Worm (Caenorhabditis elegans) whole organism, midembryonic: Measurements from ENCODE around the gene srd-44.
A peak's percentile ranks its signal among the peaks of the same experiment; 100 is the strongest.

ENCODE experiments used
- T22C8.4 ChIP-seq: fragments of 200-800 bp; sonication (Bioruptor generic); IDR thresholded peaks from 2 replicates; pipeline ENCODE4 v1.3.6; 2022; ENCODE audit warnings: missing genetic modification characterization, missing compliant biosample characterization
- cog-1 ChIP-seq: sonication (generic microtip); optimal IDR thresholded peaks from 2 replicates; lab custom pipeline; 2016; ENCODE audit warnings: missing genetic modification characterization, missing compliant biosample characterization
- flt-1 ChIP-seq: fragments of 200-800 bp; sonication (Bioruptor generic); IDR thresholded peaks from 2 replicates; pipeline ENCODE4 v1.3.6; 2022; ENCODE audit warnings: missing genetic modification characterization, missing compliant biosample characterization
- klf-2 ChIP-seq: fragments of 200-800 bp; sonication (Bioruptor generic); conservative IDR thresholded peaks from 2 replicates; pipeline ENCODE4 v1.3.6; 2022; ENCODE audit warnings: missing genetic modification reagents, missing genetic modification characterization, missing compliant biosample characterization
- med-1 ChIP-seq: sonication (generic microtip); optimal IDR thresholded peaks from 2 replicates; lab custom pipeline; 2017; ENCODE audit warnings: missing genetic modification characterization, mild to moderate bottlenecking, missing compliant biosample characterization, antibody characterized with exemption, missing genetic modification reagents; ENCODE audit not compliant: insufficient read depth
- ref-1 ChIP-seq: fragments of 200-800 bp; sonication (Bioruptor generic); conservative IDR thresholded peaks from 2 replicates; pipeline ENCODE4 v1.3.6; 2022; ENCODE audit warnings: missing genetic modification reagents, missing genetic modification characterization, missing compliant biosample characterization
- tab-1 ChIP-seq: fragments of 200-800 bp; sonication (Bioruptor generic); IDR thresholded peaks from 2 replicates; pipeline ENCODE4 v1.3.6; 2022; ENCODE audit warnings: missing genetic modification characterization, missing compliant biosample characterization
- ztf-23 ChIP-seq: fragments of 200-800 bp; sonication (Bioruptor generic); IDR thresholded peaks from 2 replicates; pipeline ENCODE4 v1.3.6; 2022; ENCODE audit warnings: missing genetic modification reagents, missing genetic modification characterization, missing compliant biosample characterization
- ztf-29 ChIP-seq: fragments of 200-800 bp; sonication (Bioruptor generic); IDR thresholded peaks from 2 replicates; pipeline ENCODE4 v1.3.6; 2022; ENCODE audit warnings: missing genetic modification reagents, missing genetic modification characterization, missing compliant biosample characterization

Gene srd-44

ce11 chrX:12356581-12356980, 18.3 kb downstream of the srd-44 start, which contains the start of gene nspc-12:
TSS of gene nspc-12 (minus strand) at chrX:12356681.
- TF ChIP-seq T22C8.4 (GFP tag; lab: Robert Waterston, UW) (no peak), flt-1 (no peak), ztf-23 (GFP tag; lab: Robert Waterston, UW) (no peak), ref-1 (GFP tag; lab: Robert Waterston, UW) (no peak), med-1 (GFP tag; lab: Kevin White, UChicago) (no peak), ztf-29 (GFP tag; lab: Robert Waterston, UW) (no peak), cog-1 (no peak), klf-2 (GFP tag; lab: Robert Waterston, UW) (no peak), tab-1 (no peak)

- TF ChIP-seq ztf-29 (GFP tag; lab: Robert Waterston, UW) (no peak), ztf-23 (GFP tag; lab: Robert Waterston, UW) (no peak), tab-1 (no peak), T22C8.4 (GFP tag; lab: Robert Waterston, UW) (no peak), flt-1 (no peak), med-1 (GFP tag; lab: Kevin White, UChicago) (no peak), cog-1 (no peak), ref-1 (GFP tag; lab: Robert Waterston, UW) (no peak)
Observed at ce11 chrX:12357127-12357526, 18.9 kb downstream of the srd-44 start, which contains the start of gene nspc-13. TSS of gene nspc-13 (plus strand) at chrX:12357427.

ce11 chrX:12358957-12359356, 20.7 kb downstream of the srd-44 start, which contains the start of gene nspc-14:
TSS of gene nspc-14 (minus strand) at chrX:12359057.
- TF ChIP-seq ztf-23 (GFP tag; lab: Robert Waterston, UW), result no peak
- no peak for TF ChIP-seq cog-1
- TF ChIP-seq ztf-29 (GFP tag; lab: Robert Waterston, UW), result no peak
- TF ChIP-seq tab-1, result no peak
- TF ChIP-seq flt-1, result no peak
- TF ChIP-seq T22C8.4 (GFP tag; lab: Robert Waterston, UW), result no peak
- TF ChIP-seq klf-2 (GFP tag; lab: Robert Waterston, UW), result no peak
- no peak for TF ChIP-seq med-1 (GFP tag; lab: Kevin White, UChicago)
- no peak for TF ChIP-seq ref-1 (GFP tag; lab: Robert Waterston, UW)

ce11 chrX:12360444-12360843, 22.2 kb downstream of the srd-44 start, which contains the start of the genes nspc-15 and F19H6.6:
TSS of gene nspc-15 (plus strand) at chrX:12360744.
TSS of gene F19H6.6 (plus strand) at chrX:12360827.
- TF ChIP-seq med-1 (GFP tag; lab: Kevin White, UChicago) (no peak), ref-1 (GFP tag; lab: Robert Waterston, UW) (no peak), klf-2 (GFP tag; lab: Robert Waterston, UW) (no peak), ztf-29 (GFP tag; lab: Robert Waterston, UW) (no peak), cog-1 (no peak), T22C8.4 (GFP tag; lab: Robert Waterston, UW) (no peak), tab-1 (no peak), flt-1 (no peak)

- TF ChIP-seq klf-2 (GFP tag; lab: Robert Waterston, UW) (peak; percentile 44; the same call in 1 of the 2 replicates), ref-1 (GFP tag; lab: Robert Waterston, UW) (no peak), tab-1 (no peak), ztf-23 (GFP tag; lab: Robert Waterston, UW) (0 out of 2 replicates have a peak, but pooled peaks have one; percentile 35), T22C8.4 (GFP tag; lab: Robert Waterston, UW) (peak; percentile 91), cog-1 (peak; percentile 87), med-1 (GFP tag; lab: Kevin White, UChicago) (peak; percentile 12), ztf-29 (GFP tag; lab: Robert Waterston, UW) (no peak), flt-1 (no peak)
Observed at ce11 chrX:12362951-12363486, 24.8 kb downstream of the srd-44 start.

ce11 chrX:12364804-12365203, 26.6 kb downstream of the srd-44 start, which contains the start of gene F19H6.5:
TSS of gene F19H6.5 (minus strand) at chrX:12364904.
- TF ChIP-seq ztf-23 (GFP tag; lab: Robert Waterston, UW), result no peak
- TF ChIP-seq ref-1 (GFP tag; lab: Robert Waterston, UW), result no peak
- no peak for TF ChIP-seq ztf-29 (GFP tag; lab: Robert Waterston, UW)
- TF ChIP-seq flt-1, result no peak
- no peak for TF ChIP-seq klf-2 (GFP tag; lab: Robert Waterston, UW)
- TF ChIP-seq tab-1, result no peak
- no peak for TF ChIP-seq med-1 (GFP tag; lab: Kevin White, UChicago)
- TF ChIP-seq cog-1, result no peak
- TF ChIP-seq T22C8.4 (GFP tag; lab: Robert Waterston, UW), result no peak

- TF ChIP-seq ref-1 (GFP tag; lab: Robert Waterston, UW), result no peak
- TF ChIP-seq T22C8.4 (GFP tag; lab: Robert Waterston, UW), result no peak
- TF ChIP-seq tab-1, result no peak
- TF ChIP-seq klf-2 (GFP tag; lab: Robert Waterston, UW), result no peak
- no peak for TF ChIP-seq ztf-29 (GFP tag; lab: Robert Waterston, UW)
- no peak for TF ChIP-seq ztf-23 (GFP tag; lab: Robert Waterston, UW)
- TF ChIP-seq med-1 (GFP tag; lab: Kevin White, UChicago), result no peak
- no peak for TF ChIP-seq flt-1
- TF ChIP-seq cog-1, result no peak
Observed at ce11 chrX:12365388-12365787, 27.1 kb downstream of the srd-44 start, which contains the start of gene F19H6.4. TSS of gene F19H6.4 (plus strand) at chrX:12365688.

- peak; percentile 92 for TF ChIP-seq flt-1
- peak; percentile 21 for TF ChIP-seq med-1 (GFP tag; lab: Kevin White, UChicago)
- TF ChIP-seq ztf-29 (GFP tag; lab: Robert Waterston, UW), result peak; percentile 47; the same call in 1 of the 2 replicates
- peak; percentile 81 for TF ChIP-seq tab-1
- TF ChIP-seq T22C8.4 (GFP tag; lab: Robert Waterston, UW), result peak; percentile 62
- peak; percentile 85 for TF ChIP-seq ztf-23 (GFP tag; lab: Robert Waterston, UW)
- TF ChIP-seq klf-2 (GFP tag; lab: Robert Waterston, UW), result 0 out of 2 replicates have a peak, but pooled peaks have one; percentile 34
- TF ChIP-seq ref-1 (GFP tag; lab: Robert Waterston, UW), result peak; percentile 58; the same call in 1 of the 2 replicates
- no peak for TF ChIP-seq cog-1
Observed at ce11 chrX:12367498-12367897, 29.3 kb downstream of the srd-44 start.

ce11 chrX:12371321-12371720, 33.1 kb downstream of the srd-44 start, which contains the start of gene rif-1.2:
TSS of gene rif-1.2 (minus strand) at chrX:12371421.
- no peak for TF ChIP-seq ztf-23 (GFP tag; lab: Robert Waterston, UW)
- TF ChIP-seq ztf-29 (GFP tag; lab: Robert Waterston, UW), result no peak
